Worm (Caenorhabditis elegans): ENCODE measurements around the gene C54E10.11.

The C54E10.11 gene

ce11 chrV:18802077-18802476 lies at the start of gene C54E10.11:
TSS of gene C54E10.11 (minus strand) at chrV:18802177.
- TF ChIP-seq mep-1 (tag; optimal IDR thresholded peaks at IDR 0.05): no peak
- TF ChIP-seq elt-1 (tag; optimal IDR thresholded peaks at IDR 0.05; ENCODE audit: borderline replicate concordance, insufficient read depth): no peak
- TF ChIP-seq unc-62 (GFP tag; optimal IDR thresholded peaks at IDR 0.05): no peak
- TF ChIP-seq sptf-1 (tag; optimal IDR thresholded peaks at IDR 0.05): no peak
- TF ChIP-seq mab-5 (tag; optimal IDR thresholded peaks at IDR 0.05): no peak
- TF ChIP-seq pha-4 (tag; optimal IDR thresholded peaks at IDR 0.05): no peak
- no peak for TF ChIP-seq tbx-8 (GFP tag; optimal IDR thresholded peaks at IDR 0.05)
- TF ChIP-seq ceh-39 (tag; optimal IDR thresholded peaks at IDR 0.05): no peak
- TF ChIP-seq sem-2 (GFP tag; optimal IDR thresholded peaks at IDR 0.05): no peak
- no peak for TF ChIP-seq nhr-28 (tag; optimal IDR thresholded peaks at IDR 0.05)
- TF ChIP-seq nhr-237 (tag; optimal IDR thresholded peaks at IDR 0.05): no peak
- no peak for TF ChIP-seq ham-2 (GFP tag; optimal IDR thresholded peaks at IDR 0.05)
- no peak for TF ChIP-seq lin-32 (GFP tag; optimal IDR thresholded peaks at IDR 0.05)
- TF ChIP-seq lsy-2 (tag; optimal IDR thresholded peaks at IDR 0.05): no peak
- TF ChIP-seq drap-1 (GFP tag; optimal IDR thresholded peaks at IDR 0.05): no peak

ce11 chrV:18848578-18848977 lies 46.6 kb upstream of the C54E10.11 start:
- TF ChIP-seq unc-39 (tag; optimal IDR thresholded peaks at IDR 0.05) (no peak), bed-3 (GFP tag; optimal IDR thresholded peaks at IDR 0.05) (no peak), pha-4 (tag; optimal IDR thresholded peaks at IDR 0.05) (no peak), mep-1 (tag; optimal IDR thresholded peaks at IDR 0.05) (no peak), lsy-2 (tag; optimal IDR thresholded peaks at IDR 0.05) (no peak), blmp-1 (tag; optimal IDR thresholded peaks at IDR 0.05) (no peak)

ce11 chrV:18846480-18846879 lies 44.5 kb upstream of the C54E10.11 start, which contains the start of gene nhr-230:
TSS of gene nhr-230 (plus strand) at chrV:18846780.
- TF ChIP-seq unc-120 (tag; optimal IDR thresholded peaks at IDR 0.05; ENCODE audit: poor library complexity, severe bottlenecking) (no peak), sptf-1 (tag; optimal IDR thresholded peaks at IDR 0.05) (no peak), nhr-28 (tag; optimal IDR thresholded peaks at IDR 0.05) (no peak), drap-1 (GFP tag; optimal IDR thresholded peaks at IDR 0.05) (no peak), nhr-76 (tag; optimal IDR thresholded peaks at IDR 0.05) (no peak)

ce11 chrV:18842468-18842867 lies 40.5 kb upstream of the C54E10.11 start:
- TF ChIP-seq unc-120 (tag; optimal IDR thresholded peaks at IDR 0.05; ENCODE audit: poor library complexity, severe bottlenecking) (no peak), nhr-237 (tag; optimal IDR thresholded peaks at IDR 0.05) (no peak), sptf-1 (tag; optimal IDR thresholded peaks at IDR 0.05) (no peak), zip-8 (tag; optimal IDR thresholded peaks at IDR 0.05) (no peak), nhr-2 (tag; optimal IDR thresholded peaks at IDR 0.05) (no peak), nhr-12 (tag; optimal IDR thresholded peaks at IDR 0.05) (no peak), hlh-1 (tag; optimal IDR thresholded peaks at IDR 0.05) (no peak), sem-2 (GFP tag; optimal IDR thresholded peaks at IDR 0.05) (no peak), nhr-76 (tag; optimal IDR thresholded peaks at IDR 0.05) (no peak), lsy-2 (tag; optimal IDR thresholded peaks at IDR 0.05) (no peak), elt-3 (tag; optimal IDR thresholded peaks at IDR 0.05) (no peak), mep-1 (tag; optimal IDR thresholded peaks at IDR 0.05) (no peak), ztf-11 (tag; optimal IDR thresholded peaks at IDR 0.05) (no peak), nhr-28 (tag; optimal IDR thresholded peaks at IDR 0.05) (no peak), mls-2 (tag; optimal IDR thresholded peaks at IDR 0.05) (no peak), flh-1 (GFP tag; optimal IDR thresholded peaks at IDR 0.05) (no peak), M03D4.4 (tag; optimal IDR thresholded peaks at IDR 0.05) (no peak), mab-5 (tag; optimal IDR thresholded peaks at IDR 0.05) (no peak)

- no peak for TF ChIP-seq sem-2 (GFP tag; optimal IDR thresholded peaks at IDR 0.05)
- no peak for TF ChIP-seq zip-8 (tag; optimal IDR thresholded peaks at IDR 0.05)
- TF ChIP-seq nhr-12 (tag; optimal IDR thresholded peaks at IDR 0.05): no peak
These were observed 36.9 kb upstream of the C54E10.11 start, which contains the start of gene nhr-65 for ce11 chrV:18838799-18839354. TSS of gene nhr-65 (plus strand) at chrV:18839304.

- TF ChIP-seq mab-5 (tag; optimal IDR thresholded peaks at IDR 0.05) (no peak), M03D4.4 (tag; optimal IDR thresholded peaks at IDR 0.05) (no peak), bed-3 (GFP tag; optimal IDR thresholded peaks at IDR 0.05) (no peak), cnd-1 (tag; optimal IDR thresholded peaks at IDR 0.05) (no peak)
These were observed 35.1 kb upstream of the C54E10.11 start, which contains the start of gene cyp-33D3 for ce11 chrV:18837125-18837524. TSS of gene cyp-33D3 (minus strand) at chrV:18837225.
